Fruit fly (Drosophila melanogaster) whole organism, embryonic: ENCODE data around the gene Arfip.

Experiments
- Atf3 ChIP-seq: fragments of 200-800 bp; sonication (Bioruptor generic); optimal IDR thresholded peaks from 3 replicates; lab custom pipeline; 2016; ENCODE audit warnings: missing biosample characterization, missing genetic modification characterization
- C15 ChIP-seq: fragments of 200-800 bp; sonication (Bioruptor generic); IDR thresholded peaks from 3 replicates; pipeline ENCODE4 v1.3.6; 2022; ENCODE audit warnings: missing biosample characterization, missing genetic modification characterization
- CG1024 ChIP-seq: fragments of 200-800 bp; sonication (Bioruptor generic); IDR thresholded peaks from 2 replicates; pipeline ENCODE4 v1.3.6; 2022; ENCODE audit warnings: missing biosample characterization, missing genetic modification characterization
- CG13123 ChIP-seq: fragments of 200-800 bp; sonication (Bioruptor generic); optimal IDR thresholded peaks from 2 replicates; lab custom pipeline; 2016; ENCODE audit warnings: missing biosample characterization, missing genetic modification characterization
- CG13624 ChIP-seq: fragments of 200-800 bp; sonication (Bioruptor generic); optimal IDR thresholded peaks from 2 replicates; lab custom pipeline; 2016; ENCODE audit warnings: missing biosample characterization, missing genetic modification characterization
- CG15011 ChIP-seq: fragments of 200-800 bp; sonication (Bioruptor generic); optimal IDR thresholded peaks from 3 replicates; lab custom pipeline; 2018; ENCODE audit warnings: missing biosample characterization, mild to moderate bottlenecking, missing genetic modification characterization
- CG15479 ChIP-seq: fragments of 200-800 bp; sonication (Bioruptor generic); optimal IDR thresholded peaks from 3 replicates; lab custom pipeline; 2019; ENCODE audit warnings: missing biosample characterization, mild to moderate bottlenecking, missing genetic modification characterization, moderate library complexity
- CG15601 ChIP-seq: fragments of 200-800 bp; sonication (Bioruptor generic); optimal IDR thresholded peaks from 3 replicates; lab custom pipeline; 2019; ENCODE audit warnings: missing biosample characterization, mild to moderate bottlenecking, missing genetic modification characterization, moderate library complexity
- CG1603 ChIP-seq: fragments of 200-800 bp; sonication (Bioruptor generic); optimal IDR thresholded peaks from 2 replicates; lab custom pipeline; 2019; ENCODE audit warnings: missing biosample characterization, mild to moderate bottlenecking, missing genetic modification characterization, moderate library complexity
- CG2116 ChIP-seq: fragments of 200-800 bp; sonication (Bioruptor generic); optimal IDR thresholded peaks from 3 replicates; lab custom pipeline; 2018; ENCODE audit warnings: missing biosample characterization, mild to moderate bottlenecking, missing genetic modification characterization
- CG31365 ChIP-seq: fragments of 200-800 bp; sonication (Bioruptor generic); optimal IDR thresholded peaks from 2 replicates; lab custom pipeline; 2018; ENCODE audit warnings: missing biosample characterization, mild to moderate bottlenecking, missing genetic modification characterization
- CG3163 ChIP-seq: fragments of 200-800 bp; sonication (Bioruptor generic); optimal IDR thresholded peaks from 3 replicates; lab custom pipeline; 2016; ENCODE audit warnings: missing biosample characterization, missing genetic modification characterization
- CG32767 ChIP-seq: fragments of 200-800 bp; sonication (Bioruptor generic); IDR thresholded peaks from 2 replicates; pipeline ENCODE4 v1.3.6; 2022; ENCODE audit warnings: missing biosample characterization, missing genetic modification characterization
- CG33213 ChIP-seq: fragments of 200-800 bp; sonication (Bioruptor generic); optimal IDR thresholded peaks from 3 replicates; lab custom pipeline; 2016; ENCODE audit warnings: missing biosample characterization, missing genetic modification characterization
- CG4617 ChIP-seq: fragments of 200-800 bp; sonication (Bioruptor generic); optimal IDR thresholded peaks from 3 replicates; lab custom pipeline; 2016; ENCODE audit warnings: missing biosample characterization, missing genetic modification characterization, borderline replicate concordance
- CG4854 ChIP-seq: fragments of 200-800 bp; sonication (Bioruptor generic); optimal IDR thresholded peaks from 2 replicates; lab custom pipeline; 2016; ENCODE audit warnings: missing biosample characterization, missing genetic modification characterization, inconsistent platforms
- CG6175 ChIP-seq: fragments of 200-800 bp; sonication (Bioruptor generic); IDR thresholded peaks from 3 replicates; pipeline ENCODE4 v1.3.6; 2022; ENCODE audit warnings: missing biosample characterization, missing genetic modification characterization
- CG7271 ChIP-seq: fragments of 200-800 bp; sonication (Bioruptor generic); optimal IDR thresholded peaks from 2 replicates; lab custom pipeline; 2018; ENCODE audit warnings: missing biosample characterization, mild to moderate bottlenecking, missing genetic modification characterization, moderate library complexity
- CoRest ChIP-seq: fragments of 200-800 bp; sonication (Bioruptor generic); optimal IDR thresholded peaks from 3 replicates; lab custom pipeline; 2018; ENCODE audit warnings: missing biosample characterization, mild to moderate bottlenecking, missing genetic modification characterization, moderate library complexity
- Fer1 ChIP-seq: fragments of 200-800 bp; sonication (Bioruptor generic); optimal IDR thresholded peaks from 2 replicates; lab custom pipeline; 2017; ENCODE audit warnings: missing biosample characterization, mild to moderate bottlenecking, missing genetic modification characterization
- HLH4C ChIP-seq: fragments of 200-800 bp; sonication (Bioruptor generic); IDR thresholded peaks from 3 replicates; pipeline ENCODE4 v1.3.6; 2022; ENCODE audit warnings: missing biosample characterization, missing genetic modification characterization; ENCODE audit not compliant: partially characterized antibody
- HmgD ChIP-seq: fragments of 200-800 bp; sonication (Bioruptor generic); optimal IDR thresholded peaks from 3 replicates; lab custom pipeline; 2016; ENCODE audit warnings: missing biosample characterization, missing genetic modification characterization
- Hsf ChIP-seq: fragments of 200-800 bp; sonication (Bioruptor generic); optimal IDR thresholded peaks from 3 replicates; lab custom pipeline; 2016; ENCODE audit warnings: missing biosample characterization, missing genetic modification characterization
- Meics ChIP-seq: fragments of 200-800 bp; sonication (Bioruptor generic); optimal IDR thresholded peaks from 2 replicates; lab custom pipeline; 2017; ENCODE audit warnings: missing biosample characterization, mild to moderate bottlenecking, missing genetic modification characterization
- Pdp1 ChIP-seq, 2 experiments: fragments of 200-800 bp; sonication (Bioruptor generic); optimal IDR thresholded peaks; 3 replicates each; lab custom pipeline; 2016; ENCODE audit warnings: missing biosample characterization in 2 of 2, missing genetic modification characterization in 2 of 2, mild to moderate bottlenecking in 1 of 2, moderate library complexity in 1 of 2
- Ravus ChIP-seq: fragments of 200-800 bp; sonication (Bioruptor generic); IDR thresholded peaks from 2 replicates; pipeline ENCODE4 v1.3.6; 2022; ENCODE audit warnings: missing biosample characterization, missing genetic modification characterization
- Rx ChIP-seq: fragments of 200-800 bp; sonication (Bioruptor generic); IDR thresholded peaks from 2 replicates; pipeline ENCODE4 v1.3.6; 2022; ENCODE audit warnings: missing biosample characterization, missing genetic modification characterization
- YL-1 ChIP-seq: fragments of 200-800 bp; sonication (Bioruptor generic); optimal IDR thresholded peaks from 3 replicates; lab custom pipeline; 2017; ENCODE audit warnings: missing biosample characterization, mild to moderate bottlenecking, missing genetic modification characterization
- ac ChIP-seq: fragments of 200-800 bp; sonication (Bioruptor generic); optimal IDR thresholded peaks from 3 replicates; lab custom pipeline; 2017; ENCODE audit warnings: missing biosample characterization, mild to moderate bottlenecking, missing genetic modification characterization
- bbx ChIP-seq: fragments of 200-800 bp; sonication (Bioruptor generic); IDR thresholded peaks from 2 replicates; pipeline ENCODE4 v1.3.6; 2022; ENCODE audit warnings: missing biosample characterization, missing genetic modification characterization; ENCODE audit not compliant: partially characterized antibody
- bcd ChIP-seq: fragments of 200-800 bp; sonication (Bioruptor generic); optimal IDR thresholded peaks from 2 replicates; lab custom pipeline; 2017; ENCODE audit warnings: missing biosample characterization, mild to moderate bottlenecking, missing genetic modification characterization
- bowl ChIP-seq: fragments of 200-800 bp; sonication (Bioruptor generic); IDR thresholded peaks from 2 replicates; pipeline ENCODE4 v1.3.6; 2022; ENCODE audit warnings: missing biosample characterization, missing genetic modification characterization
- bsh ChIP-seq, 2 experiments: fragments of 200-800 bp; sonication (Bioruptor generic); optimal IDR thresholded peaks; 2 replicates each; lab custom pipeline; 2017 to 2018; ENCODE audit warnings: mild to moderate bottlenecking in 2 of 2, missing biosample characterization in 2 of 2, missing genetic modification characterization in 2 of 2, moderate library complexity in 1 of 2
- ci ChIP-seq: fragments of 200-800 bp; sonication (Bioruptor generic); IDR thresholded peaks from 3 replicates; pipeline ENCODE4 v1.3.6; 2022; ENCODE audit warnings: missing biosample characterization, missing genetic modification characterization
- crc ChIP-seq: fragments of 200-800 bp; sonication (Bioruptor generic); optimal IDR thresholded peaks from 2 replicates; lab custom pipeline; 2016; ENCODE audit warnings: missing biosample characterization, missing genetic modification characterization
- da ChIP-seq: fragments of 200-800 bp; sonication (Bioruptor generic); optimal IDR thresholded peaks from 2 replicates; lab custom pipeline; 2016; ENCODE audit warnings: missing biosample characterization, missing genetic modification characterization
- emc ChIP-seq: fragments of 200-800 bp; sonication (Bioruptor generic); optimal IDR thresholded peaks from 2 replicates; lab custom pipeline; 2016; ENCODE audit warnings: missing biosample characterization, missing genetic modification characterization
- ems ChIP-seq: fragments of 200-800 bp; sonication (Bioruptor generic); optimal IDR thresholded peaks from 3 replicates; lab custom pipeline; 2016; ENCODE audit warnings: missing biosample characterization, missing genetic modification characterization
- gce ChIP-seq: fragments of 200-800 bp; sonication (Bioruptor generic); IDR thresholded peaks from 3 replicates; pipeline ENCODE4 v1.3.6; 2022; ENCODE audit warnings: missing biosample characterization, missing genetic modification characterization
- lab ChIP-seq: fragments of 200-800 bp; sonication (Bioruptor generic); optimal IDR thresholded peaks from 3 replicates; lab custom pipeline; 2017; ENCODE audit warnings: missing biosample characterization, missing genetic modification characterization, mild to moderate bottlenecking, moderate library complexity, missing genetic modification reagents
- lilli ChIP-seq: fragments of 200-800 bp; sonication (Bioruptor generic); optimal IDR thresholded peaks from 3 replicates; lab custom pipeline; 2016; ENCODE audit warnings: missing biosample characterization, missing genetic modification characterization
- schlank ChIP-seq: fragments of 200-800 bp; sonication (Bioruptor generic); optimal IDR thresholded peaks from 2 replicates; lab custom pipeline; 2018; ENCODE audit warnings: missing biosample characterization, mild to moderate bottlenecking, missing genetic modification characterization
- sima ChIP-seq: fragments of 200-800 bp; sonication (Bioruptor generic); optimal IDR thresholded peaks from 2 replicates; lab custom pipeline; 2016; ENCODE audit warnings: missing biosample characterization, missing genetic modification characterization
- sisA ChIP-seq: fragments of 200-800 bp; sonication (Bioruptor generic); IDR thresholded peaks from 2 replicates; pipeline ENCODE4 v1.3.6; 2022; ENCODE audit warnings: missing biosample characterization, missing genetic modification characterization
- ssp ChIP-seq: fragments of 200-800 bp; sonication (Bioruptor generic); IDR thresholded peaks from 2 replicates; pipeline ENCODE4 v1.3.6; 2022; ENCODE audit warnings: missing biosample characterization, missing genetic modification characterization
- stc ChIP-seq: fragments of 200-800 bp; sonication (Bioruptor generic); IDR thresholded peaks from 2 replicates; pipeline ENCODE4 v1.3.6; 2022; ENCODE audit warnings: missing biosample characterization, missing genetic modification characterization
- unc-4 ChIP-seq: fragments of 200-800 bp; sonication (Bioruptor generic); IDR thresholded peaks from 2 replicates; pipeline ENCODE4 v1.3.6; 2022; ENCODE audit warnings: missing biosample characterization, missing genetic modification characterization; ENCODE audit not compliant: partially characterized antibody
- usp ChIP-seq: fragments of >200 bp; optimal IDR thresholded peaks from 2 replicates; lab custom pipeline; 2017; ENCODE audit warnings: missing biosample characterization, missing genetic modification characterization
- zen ChIP-seq: fragments of 200-800 bp; sonication (Bioruptor generic); optimal IDR thresholded peaks from 3 replicates; lab custom pipeline; 2018; ENCODE audit warnings: missing biosample characterization, mild to moderate bottlenecking, missing genetic modification characterization, moderate library complexity
- zf30C ChIP-seq: fragments of 200-800 bp; sonication (Bioruptor generic); optimal IDR thresholded peaks from 3 replicates; lab custom pipeline; 2018; ENCODE audit warnings: missing biosample characterization, mild to moderate bottlenecking, missing genetic modification characterization

Gene Arfip

DNA sequence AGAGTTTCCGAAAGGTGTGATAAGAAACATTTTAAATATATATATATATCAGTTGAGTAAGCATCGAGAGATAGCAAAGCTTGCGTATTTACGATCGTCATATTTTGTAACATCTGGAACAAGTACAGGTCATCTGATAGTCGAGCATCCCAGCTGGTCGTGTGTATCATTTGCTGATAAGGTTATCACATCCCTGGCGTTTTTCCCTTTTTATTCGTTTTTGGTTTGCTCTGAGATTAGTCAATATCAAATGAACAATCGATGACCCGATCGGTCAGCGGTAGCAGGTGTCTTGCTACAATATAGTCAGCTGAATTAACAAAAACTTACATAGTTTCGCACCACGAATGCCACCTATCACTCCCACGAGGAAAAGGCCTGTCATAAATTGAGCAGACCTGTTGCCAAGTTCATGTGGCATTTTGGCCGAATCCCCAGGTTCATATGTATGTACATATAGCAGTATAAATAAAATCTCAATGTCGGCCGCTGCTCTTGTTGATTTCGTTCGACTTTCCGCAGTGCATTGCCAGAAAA, 33.9 kb downstream of the Arfip start (continued):
- TF ChIP-seq lilli (peak; percentile 51), Meics (GFP tag; lab: Kevin White, UChicago) (peak; percentile 77), stc (GFP tag; lab: Robert Waterston, UW) (0 out of 2 replicates have a peak, but pooled peaks have one; percentile 23), YL-1 (no peak), C15 (GFP tag; lab: Robert Waterston, UW) (no peak), lab (GFP tag; lab: Kevin White, UChicago) (peak; percentile 81), CG13624 (GFP tag; lab: Kevin White, UChicago) (no peak), Ravus (GFP tag; lab: Robert Waterston, UW) (no peak), Hsf (no peak), Atf3 (GFP tag; lab: Kevin White, UChicago) (no peak), ssp (GFP tag; lab: Robert Waterston, UW) (peak; percentile 37; the same call in 1 of the 2 replicates), Fer1 (GFP tag; lab: Kevin White, UChicago) (peak; percentile 46), bcd (GFP tag; lab: Kevin White, UChicago) (peak; percentile 58), bowl (GFP tag; lab: Robert Waterston, UW) (no peak), ac (GFP tag; lab: Kevin White, UChicago) (no peak), CG15479 (GFP tag; lab: Kevin White, UChicago) (no peak), CG1603 (tag; lab: Kevin White, UChicago) (peak; percentile 32), Pdp1 (GFP tag; optimal IDR thresholded peaks at IDR 0.05; lab: Kevin White, UChicago) (peak in 1 of 2 experiments; percentile 66), CG7271 (tag; lab: Kevin White, UChicago) (no peak), gce (GFP tag; lab: Robert Waterston, UW) (no peak), CG4854 (GFP tag; lab: Kevin White, UChicago) (no peak), CG13123 (no peak), CG31365 (tag; lab: Kevin White, UChicago) (no peak), usp (GFP tag; lab: Kevin White, UChicago) (no peak), CG15601 (tag; lab: Kevin White, UChicago) (no peak), unc-4 (GFP tag; lab: Robert Waterston, UW) (no peak), crc (GFP tag; lab: Kevin White, UChicago) (no peak), CG2116 (GFP tag; lab: Kevin White, UChicago) (peak; percentile 14), CG6175 (GFP tag; lab: Robert Waterston, UW) (0 out of 3 replicates have a peak, but pooled peaks have one; percentile 50), zen (tag; lab: Kevin White, UChicago) (no peak), ci (GFP tag; lab: Robert Waterston, UW) (no peak), sima (GFP tag; lab: Kevin White, UChicago) (no peak), Rx (no peak), da (GFP tag; lab: Kevin White, UChicago) (no peak), CG32767 (GFP tag; lab: Robert Waterston, UW) (peak; percentile 46; the same call in 1 of the 2 replicates), emc (GFP tag; lab: Kevin White, UChicago) (no peak), CG4617 (no peak), CoRest (tag; lab: Kevin White, UChicago) (peak; percentile 62), CG1024 (no peak), schlank (peak; percentile 4), HLH4C (GFP tag; lab: Robert Waterston, UW) (peak; percentile 42; the same call in 1 of the 3 replicates), CG3163 (GFP tag; lab: Kevin White, UChicago) (no peak), ems (GFP tag; lab: Kevin White, UChicago) (peak; percentile 15), zf30C (no peak), CG15011 (GFP tag; lab: Kevin White, UChicago) (peak; percentile 7), CG33213 (no peak), sisA (peak; percentile 55), bsh (GFP tag; optimal IDR thresholded peaks at IDR 0.05; lab: Kevin White, UChicago) (peak in 1 of 2 experiments; percentile 44), HmgD (GFP tag; lab: Kevin White, UChicago) (no peak), bbx (GFP tag; lab: Robert Waterston, UW) (no peak)
